Worm (Caenorhabditis elegans): ENCODE measurements around the gene F10C5.3.
A peak's percentile ranks its signal among the peaks of the same experiment; 100 is the strongest.

Gene F10C5.3

ce11 chrIII:483556-483955 lies at the start of gene F10C5.3:
TSS of gene F10C5.3 (plus strand) at chrIII:483868.
- TF ChIP-seq nhr-11 (tag; optimal IDR thresholded peaks at IDR 0.05): peak; percentile 8
- no peak for TF ChIP-seq ama-1 (optimal IDR thresholded peaks at IDR 0.05)

ce11 chrIII:434361-434941 lies 49.2 kb upstream of the F10C5.3 start, which contains the start of gene affl-2:
TSS of gene affl-2 (plus strand) at chrIII:434891.
- TF ChIP-seq nhr-25 (tag; optimal IDR thresholded peaks at IDR 0.05) (peak; percentile 47), nhr-23 (tag; optimal IDR thresholded peaks at IDR 0.05) (peak; percentile 63), ceh-28 (tag; optimal IDR thresholded peaks at IDR 0.05) (no peak), hmg-11 (tag; optimal IDR thresholded peaks at IDR 0.05) (peak; percentile 40), ZK546.5 (tag; optimal IDR thresholded peaks at IDR 0.05) (no peak), ztf-11 (tag; optimal IDR thresholded peaks at IDR 0.05) (no peak), fkh-10 (GFP tag; optimal IDR thresholded peaks at IDR 0.05) (no peak), sea-2 (GFP tag; optimal IDR thresholded peaks at IDR 0.05) (peak; percentile 8)

ce11 chrIII:437033-437432 lies 46.6 kb upstream of the F10C5.3 start:
- TF ChIP-seq nhr-77 (tag; optimal IDR thresholded peaks at IDR 0.05) (no peak), ztf-4 (tag; optimal IDR thresholded peaks at IDR 0.05) (no peak), pha-4 (tag; optimal IDR thresholded peaks at IDR 0.05) (no peak), jun-1 (tag; optimal IDR thresholded peaks at IDR 0.05) (no peak), R02D3.7 (tag; optimal IDR thresholded peaks at IDR 0.05) (no peak), nhr-12 (tag; optimal IDR thresholded peaks at IDR 0.05) (no peak)

ce11 chrIII:439926-440325 lies 43.7 kb upstream of the F10C5.3 start, which contains the start of gene affl-1:
TSS of gene affl-1 (plus strand) at chrIII:440226.
- TF ChIP-seq nhr-11 (tag; optimal IDR thresholded peaks at IDR 0.05) (no peak), eor-1 (tag; optimal IDR thresholded peaks at IDR 0.05) (no peak), skn-1 (tag; optimal IDR thresholded peaks at IDR 0.05) (no peak), pqm-1 (tag; optimal IDR thresholded peaks at IDR 0.05) (no peak)

ce11 chrIII:444101-444500 lies 39.6 kb upstream of the F10C5.3 start, which contains the start of gene Y55B1BR.8:
TSS of gene Y55B1BR.8 (plus strand) at chrIII:444401.
- TF ChIP-seq ceh-28 (tag; optimal IDR thresholded peaks at IDR 0.05) (no peak), ceh-9 (tag; optimal IDR thresholded peaks at IDR 0.05) (no peak), hmg-11 (tag; optimal IDR thresholded peaks at IDR 0.05) (no peak), lin-15B (tag; optimal IDR thresholded peaks at IDR 0.05) (no peak), nhr-25 (tag; optimal IDR thresholded peaks at IDR 0.05) (no peak), nhr-67 (tag; optimal IDR thresholded peaks at IDR 0.05) (no peak), lsy-12 (tag; optimal IDR thresholded peaks at IDR 0.05) (no peak), nhr-11 (tag; optimal IDR thresholded peaks at IDR 0.05) (no peak), unc-62 (GFP tag; optimal IDR thresholded peaks at IDR 0.05) (no peak), ztf-11 (tag; optimal IDR thresholded peaks at IDR 0.05) (no peak), nhr-23 (tag; optimal IDR thresholded peaks at IDR 0.05) (no peak), unc-39 (tag; optimal IDR thresholded peaks at IDR 0.05) (no peak), sea-2 (GFP tag; optimal IDR thresholded peaks at IDR 0.05) (no peak)

ce11 chrIII:446860-447259 lies 36.8 kb upstream of the F10C5.3 start:
- TF ChIP-seq lin-39 (tag; optimal IDR thresholded peaks at IDR 0.05): no peak
- TF ChIP-seq nhr-28 (tag; optimal IDR thresholded peaks at IDR 0.05): no peak
- no peak for TF ChIP-seq daf-12 (tag; optimal IDR thresholded peaks at IDR 0.05)
- no peak for TF ChIP-seq jun-1 (tag; optimal IDR thresholded peaks at IDR 0.05)
- TF ChIP-seq zag-1 (tag; optimal IDR thresholded peaks at IDR 0.05): no peak
- TF ChIP-seq ceh-82 (tag; optimal IDR thresholded peaks at IDR 0.05): no peak
- no peak for TF ChIP-seq nhr-23 (tag; optimal IDR thresholded peaks at IDR 0.05)
- TF ChIP-seq ceh-9 (tag; optimal IDR thresholded peaks at IDR 0.05): no peak
- no peak for TF ChIP-seq ztf-11 (tag; optimal IDR thresholded peaks at IDR 0.05)
- no peak for TF ChIP-seq nhr-237 (tag; optimal IDR thresholded peaks at IDR 0.05)
- TF ChIP-seq elt-2 (tag; optimal IDR thresholded peaks at IDR 0.05): no peak
- TF ChIP-seq nhr-43 (tag; optimal IDR thresholded peaks at IDR 0.05; ENCODE audit: poor library complexity, severe bottlenecking): no peak
- no peak for TF ChIP-seq mml-1 (tag; optimal IDR thresholded peaks at IDR 0.05)
- no peak for TF ChIP-seq sea-2 (GFP tag; optimal IDR thresholded peaks at IDR 0.05)
- TF ChIP-seq ZK546.5 (tag; optimal IDR thresholded peaks at IDR 0.05): no peak
